Worm (Caenorhabditis elegans) whole organism, L3 larva: ENCODE measurements around the gene Y94H6A.12.

Experiments used
- aly-2 ChIP-seq: fragments of 150-350 bp; optimal IDR thresholded peaks from 2 replicates; lab custom pipeline; 2014; ENCODE audit warnings: missing biosample characterization, missing genetic modification characterization
- elt-1 ChIP-seq: fragments of 150-350 bp; optimal IDR thresholded peaks from 2 replicates; lab custom pipeline; 2014; ENCODE audit warnings: missing biosample characterization, missing genetic modification characterization
- elt-2 ChIP-seq: sonication (generic microtip); optimal IDR thresholded peaks from 2 replicates; lab custom pipeline; 2016; ENCODE audit warnings: missing genetic modification reagents, mild to moderate bottlenecking, missing genetic modification characterization, missing compliant biosample characterization
- fos-1 ChIP-seq: fragments of 150-350 bp; optimal IDR thresholded peaks from 2 replicates; lab custom pipeline; 2014; ENCODE audit warnings: missing biosample characterization, missing genetic modification characterization
- jun-1 ChIP-seq: fragments of 150-350 bp; optimal IDR thresholded peaks from 2 replicates; lab custom pipeline; 2014; ENCODE audit warnings: missing biosample characterization, missing genetic modification reagents, missing genetic modification characterization
- lsy-12 ChIP-seq: sonication (generic microtip); optimal IDR thresholded peaks from 2 replicates; lab custom pipeline; 2016; ENCODE audit warnings: mild to moderate bottlenecking, missing genetic modification characterization, missing compliant biosample characterization
- pha-4 ChIP-seq: fragments of 150-350 bp; optimal IDR thresholded peaks from 2 replicates; lab custom pipeline; 2014; ENCODE audit warnings: missing biosample characterization, missing genetic modification reagents, missing genetic modification characterization
- unc-62 ChIP-seq: fragments of 150-350 bp; sonication (generic microtip); optimal IDR thresholded peaks from 4 replicates; lab custom pipeline; 2014; ENCODE audit warnings: missing biosample characterization, missing genetic modification reagents, missing genetic modification characterization

- peak; percentile 23 for TF ChIP-seq jun-1 (tag; lab: Kevin White, UChicago)
- peak; percentile 84 for TF ChIP-seq pha-4 (tag; lab: Kevin White, UChicago)
- peak; percentile 50 for TF ChIP-seq elt-2 (tag; lab: Kevin White, UChicago)
- TF ChIP-seq aly-2 = no peak
- no peak for TF ChIP-seq unc-62 (GFP tag; lab: Kevin White, UChicago)
- no peak for TF ChIP-seq fos-1
- TF ChIP-seq lsy-12 (tag; lab: Kevin White, UChicago) = no peak
- TF ChIP-seq elt-1 (tag; lab: Kevin White, UChicago) = no peak
Observed at ce11 chrIV:2725784-2726183, 12.9 kb upstream of the Y94H6A.12 start, which contains the start of gene ubxn-2.
